Fruit fly (Drosophila melanogaster): ENCODE measurements around the gene Top3alpha.

DNA sequence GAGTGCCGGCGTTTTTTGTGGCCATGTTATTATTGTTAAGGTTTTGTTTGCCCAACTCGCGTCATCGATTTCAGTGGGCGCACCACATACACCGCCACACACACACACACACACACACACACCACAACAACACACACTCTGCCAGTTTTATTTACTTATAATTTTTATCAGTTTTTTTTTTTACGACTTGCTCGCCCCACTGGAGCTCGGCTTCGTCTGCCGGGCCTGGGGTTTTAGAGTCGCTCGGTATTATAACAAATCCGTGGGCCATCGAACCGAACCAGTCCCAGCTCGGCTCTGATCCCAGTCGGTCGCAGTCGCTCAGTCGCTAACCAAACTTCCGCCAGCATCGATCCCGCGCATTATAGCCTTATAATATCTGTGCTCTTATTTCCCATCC is 51.4 kb downstream of the Top3alpha start:
- TF ChIP-seq h (GFP tag; optimal IDR thresholded peaks at IDR 0.05), result peak; percentile 37
- peak; percentile 56 for TF ChIP-seq fru (GFP tag; optimal IDR thresholded peaks at IDR 0.05)
- TF ChIP-seq pan (optimal IDR thresholded peaks at IDR 0.05), result no peak
- TF ChIP-seq usp (GFP tag; optimal IDR thresholded peaks at IDR 0.05), result no peak
